Worm (Caenorhabditis elegans) whole organism, L4 larva: ENCODE results near the gene sld-5.
A peak's percentile ranks its signal among the peaks of the same experiment; 100 is the strongest.

Source experiments
- F44E2.7 ChIP-seq: fragments of 200-800 bp; sonication (Bioruptor generic); IDR thresholded peaks from 2 replicates; pipeline ENCODE4 v2.1.2; 2022; ENCODE audit warnings: missing genetic modification characterization, missing compliant biosample characterization
- R02D3.7 ChIP-seq: fragments of 150-350 bp; sonication (generic microtip); optimal IDR thresholded peaks from 3 replicates; lab custom pipeline; 2014; ENCODE audit warnings: missing biosample characterization, missing genetic modification characterization
- T20F7.1 ChIP-seq: fragments of 200-800 bp; sonication (Bioruptor generic); optimal IDR thresholded peaks from 2 replicates; lab custom pipeline; 2018; ENCODE audit warnings: mild to moderate bottlenecking, missing genetic modification characterization, missing compliant biosample characterization
- Y105C5A.15 ChIP-seq: fragments of 200-800 bp; sonication (Bioruptor generic); IDR thresholded peaks from 2 replicates; pipeline ENCODE4 v1.3.6; 2022; ENCODE audit warnings: missing genetic modification characterization, missing compliant biosample characterization
- Y48G9A.11 ChIP-seq: fragments of 200-800 bp; sonication (Bioruptor generic); IDR thresholded peaks from 2 replicates; pipeline ENCODE4 v1.3.6; 2022; ENCODE audit warnings: missing genetic modification reagents, missing genetic modification characterization, missing compliant biosample characterization
- Y5F2A.4 ChIP-seq: fragments of 200-800 bp; sonication (Bioruptor generic); optimal IDR thresholded peaks from 2 replicates; lab custom pipeline; 2018; ENCODE audit warnings: mild to moderate bottlenecking, missing genetic modification characterization, missing compliant biosample characterization
- ZK546.5 ChIP-seq, 2 experiments: sonication (generic microtip); optimal IDR thresholded peaks; 2 replicates each; lab custom pipeline; 2017; ENCODE audit warnings: missing biosample characterization in 2 of 2, missing genetic modification characterization in 2 of 2
- aly-2 ChIP-seq: sonication (generic microtip); optimal IDR thresholded peaks from 2 replicates; lab custom pipeline; 2018; ENCODE audit warnings: missing biosample characterization, missing genetic modification characterization
- ama-1 ChIP-seq: fragments of 150-350 bp; optimal IDR thresholded peaks from 2 replicates; lab custom pipeline; 2014; ENCODE audit warnings: inconsistent platforms, mixed read lengths
- attf-4 ChIP-seq: sonication (generic microtip); optimal IDR thresholded peaks from 3 replicates; lab custom pipeline; 2017; ENCODE audit warnings: missing biosample characterization, missing genetic modification characterization
- ceh-20 ChIP-seq: fragments of 200-800 bp; sonication (Bioruptor generic); IDR thresholded peaks from 2 replicates; pipeline ENCODE4 v1.3.6; 2022; ENCODE audit warnings: missing genetic modification reagents, missing genetic modification characterization, missing compliant biosample characterization
- ceh-82 ChIP-seq: sonication (generic microtip); optimal IDR thresholded peaks from 2 replicates; lab custom pipeline; 2017; ENCODE audit warnings: missing biosample characterization, missing genetic modification characterization
- ces-1 ChIP-seq: fragments of 150-350 bp; sonication (generic microtip); optimal IDR thresholded peaks from 4 replicates; lab custom pipeline; 2014; ENCODE audit warnings: missing biosample characterization, missing genetic modification reagents, missing genetic modification characterization
- ctbp-1 ChIP-seq: fragments of 200-800 bp; sonication (Bioruptor generic); IDR thresholded peaks from 2 replicates; pipeline ENCODE4 v1.3.6; 2022; ENCODE audit warnings: missing genetic modification reagents, missing genetic modification characterization, missing compliant biosample characterization
- daf-8 ChIP-seq: fragments of 200-800 bp; sonication (Bioruptor generic); IDR thresholded peaks from 2 replicates; pipeline ENCODE4 v1.3.6; 2022; ENCODE audit warnings: missing genetic modification characterization, missing compliant biosample characterization
- dpl-1 ChIP-seq: fragments of 150-350 bp; optimal IDR thresholded peaks from 2 replicates; lab custom pipeline; 2014; ENCODE audit warnings: missing biosample characterization, missing genetic modification reagents, missing genetic modification characterization
- egl-27 ChIP-seq: sonication (generic microtip); optimal IDR thresholded peaks from 3 replicates; lab custom pipeline; 2017; ENCODE audit warnings: missing biosample characterization, missing genetic modification reagents, missing genetic modification characterization
- fkh-10 ChIP-seq: fragments of 150-350 bp; optimal IDR thresholded peaks from 2 replicates; lab custom pipeline; 2014; ENCODE audit warnings: missing biosample characterization, missing genetic modification reagents, missing genetic modification characterization
- hif-1 ChIP-seq, 2 experiments: sonication (generic microtip); optimal IDR thresholded peaks; 2 replicates each; lab custom pipeline; 2016 to 2017; ENCODE audit warnings: missing compliant biosample characterization in 2 of 2, missing genetic modification characterization in 2 of 2, missing genetic modification reagents in 2 of 2, missing genotype in 2 of 2, mild to moderate bottlenecking in 1 of 2
- hlh-30 ChIP-seq: sonication (generic microtip); optimal IDR thresholded peaks from 2 replicates; lab custom pipeline; 2017; ENCODE audit warnings: antibody characterized with exemption, mild to moderate bottlenecking, missing genetic modification characterization, missing compliant biosample characterization; ENCODE audit not compliant: insufficient read depth
- hmg-1.1 ChIP-seq: fragments of 200-800 bp; sonication (Bioruptor generic); IDR thresholded peaks from 2 replicates; pipeline ENCODE4 v1.3.6; 2022; ENCODE audit warnings: missing genetic modification reagents, missing genetic modification characterization, missing compliant biosample characterization
- jun-1 ChIP-seq: fragments of 150-350 bp; optimal IDR thresholded peaks from 2 replicates; lab custom pipeline; 2014; ENCODE audit warnings: missing biosample characterization, missing genetic modification reagents, missing genetic modification characterization
- lin-1 ChIP-seq: fragments of 200-800 bp; sonication (Bioruptor generic); IDR thresholded peaks from 2 replicates; pipeline ENCODE4 v1.3.6; 2022; ENCODE audit warnings: missing genetic modification reagents, missing genetic modification characterization, missing compliant biosample characterization
- lin-29 ChIP-seq: fragments of 200-800 bp; sonication (Bioruptor generic); IDR thresholded peaks from 2 replicates; pipeline ENCODE4 v1.3.6; 2022; ENCODE audit warnings: missing genetic modification reagents, missing genetic modification characterization, missing compliant biosample characterization
- lsy-2 ChIP-seq, 2 experiments: fragments of 150-350 bp in 1 of 2; sonication (generic microtip) in 1 of 2; optimal IDR thresholded peaks; 2 replicates each; lab custom pipeline; 2014 to 2017; ENCODE audit warnings: missing biosample characterization in 2 of 2, missing genetic modification characterization in 2 of 2
- madf-5 ChIP-seq, 2 experiments: fragments of 200-800 bp; sonication (Bioruptor generic); IDR thresholded peaks; 2 replicates each; pipeline ENCODE4 v1.3.6; 2022; ENCODE audit warnings: missing compliant biosample characterization in 2 of 2, missing genetic modification characterization in 2 of 2
- mep-1 ChIP-seq: fragments of 150-350 bp; sonication (generic microtip); optimal IDR thresholded peaks from 3 replicates; lab custom pipeline; 2014; ENCODE audit warnings: missing biosample characterization, missing genetic modification characterization
- mes-2 ChIP-seq: sonication (generic microtip); optimal IDR thresholded peaks from 2 replicates; lab custom pipeline; 2016; ENCODE audit warnings: missing genotype, mild to moderate bottlenecking, missing genetic modification characterization, missing compliant biosample characterization; ENCODE audit not compliant: poor library complexity, severe bottlenecking
- nhr-25 ChIP-seq: sonication (generic microtip); optimal IDR thresholded peaks from 2 replicates; lab custom pipeline; 2017; ENCODE audit warnings: missing genetic modification characterization, mild to moderate bottlenecking, missing compliant biosample characterization, antibody characterized with exemption, moderate library complexity, borderline replicate concordance; ENCODE audit not compliant: insufficient read depth
- nhr-28 ChIP-seq: fragments of 150-350 bp; optimal IDR thresholded peaks from 2 replicates; lab custom pipeline; 2014; ENCODE audit warnings: missing biosample characterization, missing genetic modification characterization
- nhr-6 ChIP-seq: fragments of 150-350 bp; optimal IDR thresholded peaks from 2 replicates; lab custom pipeline; 2014; ENCODE audit warnings: missing biosample characterization, missing genetic modification characterization
- nhr-76 ChIP-seq: fragments of 150-350 bp; optimal IDR thresholded peaks from 2 replicates; lab custom pipeline; 2014; ENCODE audit warnings: missing biosample characterization, missing genetic modification characterization
- nhr-77 ChIP-seq: fragments of 150-350 bp; optimal IDR thresholded peaks from 2 replicates; lab custom pipeline; 2014; ENCODE audit warnings: missing biosample characterization, missing genetic modification characterization
- pha-4 ChIP-seq, 2 experiments: fragments of 150-350 bp in 1 of 2; fragments of 200-800 bp in 1 of 2; sonication (Bioruptor generic) in 1 of 2; IDR thresholded peaks in 1 of 2; optimal IDR thresholded peaks in 1 of 2; 2 replicates each; pipeline versions ENCODE4 v1.3.6 to Lab custom; 2014 to 2022; ENCODE audit warnings: missing genetic modification characterization in 2 of 2, missing genetic modification reagents in 2 of 2, missing biosample characterization in 1 of 2, missing compliant biosample characterization in 1 of 2
- skn-1 ChIP-seq: fragments of 150-350 bp; optimal IDR thresholded peaks from 2 replicates; lab custom pipeline; 2014; ENCODE audit warnings: missing biosample characterization, missing genetic modification characterization
- tra-1 ChIP-seq: fragments of 200-800 bp; sonication (Bioruptor generic); IDR thresholded peaks from 2 replicates; pipeline ENCODE4 v1.3.6; 2022; ENCODE audit warnings: missing genetic modification reagents, missing genetic modification characterization, missing compliant biosample characterization
- unc-62 ChIP-seq, 3 experiments: fragments of 150-350 bp in 1 of 3; sonication (generic microtip); optimal IDR thresholded peaks in 2 of 3; peaks in 1 of 3; 1 replicate in 1 of 3; 2 replicates in 2 of 3; lab custom pipeline; 2014 to 2017; ENCODE audit warnings: missing biosample characterization in 3 of 3, missing genetic modification characterization in 3 of 3, missing genetic modification reagents in 3 of 3, missing genotype in 1 of 3
- vab-7 ChIP-seq: fragments of 200-800 bp; sonication (Bioruptor generic); IDR thresholded peaks from 2 replicates; pipeline ENCODE4 v1.3.6; 2022; ENCODE audit warnings: missing genetic modification reagents, missing genetic modification characterization, missing compliant biosample characterization
- zfp-3 ChIP-seq: fragments of 200-800 bp; sonication (Bioruptor generic); conservative IDR thresholded peaks from 2 replicates; pipeline ENCODE4 v1.3.6; 2022; ENCODE audit warnings: missing genetic modification reagents, missing genetic modification characterization, missing compliant biosample characterization
- zip-2 ChIP-seq: fragments of 150-350 bp; optimal IDR thresholded peaks from 2 replicates; lab custom pipeline; 2014; ENCODE audit warnings: missing biosample characterization, missing genetic modification characterization
- ztf-11 ChIP-seq: fragments of 150-350 bp; optimal IDR thresholded peaks from 2 replicates; lab custom pipeline; 2014; ENCODE audit warnings: missing biosample characterization, missing genetic modification characterization

Gene sld-5

ce11 chrV:20269661-20270137 is 32.2 kb upstream of the sld-5 start, which contains the start of the genes prmt-1 and cdkr-3:
prmt-1 (minus strand) TSS chrV:20269711.
cdkr-3 (plus strand) TSS chrV:20270107.
- TF ChIP-seq lin-29 (GFP tag; lab: Robert Waterston, UW) (no peak), mes-2 (peak; percentile 66), R02D3.7 (tag; lab: Kevin White, UChicago) (peak; percentile 64), Y48G9A.11 (GFP tag; lab: Robert Waterston, UW) (no peak), skn-1 (tag; lab: Kevin White, UChicago) (no peak), pha-4 (GFP tag; IDR thresholded peaks at IDR 0.05; lab: Robert Waterston, UW) (no peak), pha-4 (tag; optimal IDR thresholded peaks at IDR 0.05; lab: Kevin White, UChicago) (peak; percentile 61), Y105C5A.15 (GFP tag; lab: Robert Waterston, UW) (no peak), hlh-30 (tag; lab: Kevin White, UChicago) (peak; percentile 16), ZK546.5 (tag; optimal IDR thresholded peaks at IDR 0.05; lab: Kevin White, UChicago) (no peak), madf-5 (GFP tag; IDR thresholded peaks at IDR 0.05; lab: Robert Waterston, UW) (no peak), zfp-3 (GFP tag; lab: Robert Waterston, UW) (no peak), lsy-2 (tag; optimal IDR thresholded peaks at IDR 0.05; lab: Kevin White, UChicago) (peak in 1 of 2 experiments; percentile 64), vab-7 (no peak), fkh-10 (GFP tag; lab: Kevin White, UChicago) (no peak), nhr-77 (tag; lab: Kevin White, UChicago) (no peak), nhr-76 (tag; lab: Kevin White, UChicago) (no peak), hmg-1.1 (GFP tag; lab: Robert Waterston, UW) (0 out of 2 replicates have a peak, but pooled peaks have one; percentile 24), jun-1 (tag; lab: Kevin White, UChicago) (no peak), egl-27 (no peak), dpl-1 (GFP tag; lab: Kevin White, UChicago) (peak; percentile 59), attf-4 (tag; lab: Kevin White, UChicago) (no peak), daf-8 (GFP tag; lab: Robert Waterston, UW) (no peak), ztf-11 (tag; lab: Kevin White, UChicago) (no peak), ctbp-1 (GFP tag; lab: Robert Waterston, UW) (no peak), mep-1 (tag; lab: Kevin White, UChicago) (peak; percentile 65), ceh-82 (tag; lab: Kevin White, UChicago) (no peak), nhr-6 (peak; percentile 68), aly-2 (tag; lab: Kevin White, UChicago) (no peak), T20F7.1 (no peak), ceh-20 (GFP tag; lab: Robert Waterston, UW) (no peak), F44E2.7 (GFP tag; lab: Robert Waterston, UW) (no peak), ces-1 (GFP tag; lab: Kevin White, UChicago) (no peak), tra-1 (GFP tag; lab: Robert Waterston, UW) (no peak), ama-1 (lab: Kevin White, UChicago) (no peak), nhr-28 (tag; lab: Kevin White, UChicago) (peak; percentile 46), Y5F2A.4 (no peak), hif-1 (tag; optimal IDR thresholded peaks at IDR 0.05; lab: Kevin White, UChicago) (peak in 1 of 2 experiments; percentile 64), zip-2 (tag; lab: Kevin White, UChicago) (no peak), lin-1 (GFP tag; lab: Robert Waterston, UW) (no peak), nhr-25 (tag; lab: Kevin White, UChicago) (no peak), unc-62 (GFP tag; optimal IDR thresholded peaks at IDR 0.05 in 1 of 2; lab: Kevin White, UChicago) (peak in 1 of 2 experiments; percentile 90), unc-62 (tag; optimal IDR thresholded peaks at IDR 0.05; lab: Kevin White, UChicago) (no peak)
